Worm (Caenorhabditis elegans): ENCODE measurements around the gene glt-6.

The glt-6 gene

ce11 chrIV:7473159-7473649, 30.2 kb upstream of the glt-6 start, which contains the start of the genes plk-3 and F55G1.6:
Gene plk-3, minus strand, starts transcription at chrIV:7473209.
Gene F55G1.6, plus strand, starts transcription at chrIV:7473517.
- TF ChIP-seq ceh-8 (GFP tag; optimal IDR thresholded peaks at IDR 0.05) (no peak), mdl-1 (tag; optimal IDR thresholded peaks at IDR 0.05) (no peak), nhr-237 (tag; optimal IDR thresholded peaks at IDR 0.05) (no peak), fkh-10 (GFP tag; optimal IDR thresholded peaks at IDR 0.05) (no peak), Y116A8C.19 (tag; optimal IDR thresholded peaks at IDR 0.05; ENCODE audit: borderline replicate concordance) (no peak), F16B12.6 (tag; optimal IDR thresholded peaks at IDR 0.05) (no peak), ztf-11 (tag; optimal IDR thresholded peaks at IDR 0.05) (no peak), unc-30 (tag; optimal IDR thresholded peaks at IDR 0.05) (no peak), vab-15 (tag; optimal IDR thresholded peaks at IDR 0.05) (no peak), tbx-2 (tag; optimal IDR thresholded peaks at IDR 0.05) (no peak), nhr-90 (tag; optimal IDR thresholded peaks at IDR 0.05; ENCODE audit: poor library complexity) (no peak), zag-1 (tag; optimal IDR thresholded peaks at IDR 0.05) (no peak), lir-3 (tag; optimal IDR thresholded peaks at IDR 0.05; ENCODE audit: poor library complexity) (no peak), aly-2 (tag; optimal IDR thresholded peaks at IDR 0.05) (no peak), irx-1 (tag; optimal IDR thresholded peaks at IDR 0.05) (no peak), xbp-1 (tag; optimal IDR thresholded peaks at IDR 0.05) (no peak), aha-1 (tag; optimal IDR thresholded peaks at IDR 0.05) (no peak), efl-3 (GFP tag; optimal IDR thresholded peaks at IDR 0.05) (no peak)

- TF ChIP-seq nhr-47 (tag; optimal IDR thresholded peaks at IDR 0.05) (no peak), efl-1 (optimal IDR thresholded peaks at IDR 0.05) (no peak), efl-1 (GFP tag; optimal IDR thresholded peaks at IDR 0.05 in 1 of 2) (peak in 1 of 2 experiments; percentile 62)
Measured at ce11 chrIV:7474826-7475225, 28.6 kb upstream of the glt-6 start, which contains the start of gene slc-25A18.2. Gene slc-25A18.2, plus strand, starts transcription at chrIV:7475041.

DNA sequence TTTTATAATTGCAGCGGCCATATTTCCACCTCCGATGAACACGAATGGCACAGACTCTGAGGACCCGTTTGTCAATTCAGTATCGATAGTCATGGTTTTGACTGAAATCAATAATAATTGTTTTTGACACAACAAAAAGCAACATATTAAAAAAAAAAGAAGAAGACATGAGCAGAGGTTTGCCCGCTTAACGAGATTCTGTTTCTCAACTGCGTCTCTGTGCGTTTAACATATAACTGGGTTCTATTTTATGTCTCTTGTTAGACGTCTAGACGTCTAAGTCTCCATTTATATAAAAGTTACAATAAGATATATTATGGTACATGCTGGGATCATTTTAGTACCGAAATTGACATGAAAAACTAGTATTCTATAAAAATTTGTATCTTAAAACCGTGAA, 26.2 kb upstream of the glt-6 start, which contains the start of gene pycr-4:
pycr-4 (minus strand) TSS at position 101 of the 400 bp plus-strand sequence.
- TF ChIP-seq dpl-1 (GFP tag; optimal IDR thresholded peaks at IDR 0.05): peak in 1 of 3 experiments; percentile 14
- TF ChIP-seq tbx-2 (tag; optimal IDR thresholded peaks at IDR 0.05): no peak
- peak; percentile 42 to 44 for TF ChIP-seq efl-1 (optimal IDR thresholded peaks at IDR 0.05)
- peak in 1 of 2 experiments; percentile 72 for TF ChIP-seq efl-1 (GFP tag; optimal IDR thresholded peaks at IDR 0.05 in 1 of 2)
- TF ChIP-seq lin-35 (GFP tag; optimal IDR thresholded peaks at IDR 0.05): peak in 1 of 2 experiments; percentile 15

DNA sequence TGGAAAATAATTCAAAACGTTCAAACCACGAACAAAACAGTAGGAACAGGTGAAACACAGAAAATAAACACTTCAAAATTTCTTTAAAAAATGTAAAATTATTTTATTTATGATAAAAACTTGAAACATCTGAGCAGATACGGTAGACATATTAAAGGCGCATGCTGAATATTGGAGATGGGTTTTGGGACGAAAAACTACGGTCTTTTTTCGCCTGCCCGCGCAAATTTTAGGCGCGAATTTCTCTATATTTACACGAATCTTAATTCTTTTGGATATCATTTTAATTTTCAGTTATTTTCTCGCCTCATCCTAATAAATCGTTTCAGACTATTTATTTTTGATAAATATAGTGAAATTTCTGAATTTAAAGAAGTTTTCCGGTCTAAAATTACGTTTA, 25.7 kb upstream of the glt-6 start:
- no peak for TF ChIP-seq tlp-1 (tag; optimal IDR thresholded peaks at IDR 0.05)
- no peak for TF ChIP-seq dpl-1 (GFP tag; optimal IDR thresholded peaks at IDR 0.05)
- TF ChIP-seq unc-86 (tag; optimal IDR thresholded peaks at IDR 0.05): no peak
- TF ChIP-seq tbx-2 (tag; optimal IDR thresholded peaks at IDR 0.05): no peak
- TF ChIP-seq ces-1 (GFP tag; optimal IDR thresholded peaks at IDR 0.05): no peak
- no peak for TF ChIP-seq hlh-4 (tag; optimal IDR thresholded peaks at IDR 0.05)
- no peak for TF ChIP-seq unc-130 (tag; optimal IDR thresholded peaks at IDR 0.05)
- no peak for TF ChIP-seq fkh-10 (GFP tag; optimal IDR thresholded peaks at IDR 0.05)
- no peak for TF ChIP-seq pqm-1 (tag; optimal IDR thresholded peaks at IDR 0.05)
- no peak for TF ChIP-seq nhr-76 (tag; optimal IDR thresholded peaks at IDR 0.05)
- TF ChIP-seq fkh-8 (tag; optimal IDR thresholded peaks at IDR 0.05): no peak
- TF ChIP-seq C16A3.4 (tag; optimal IDR thresholded peaks at IDR 0.05): no peak
- TF ChIP-seq blmp-1 (tag; optimal IDR thresholded peaks at IDR 0.05): no peak
- TF ChIP-seq vab-15 (tag; optimal IDR thresholded peaks at IDR 0.05): no peak
- no peak for TF ChIP-seq unc-30 (tag; optimal IDR thresholded peaks at IDR 0.05)
- no peak for TF ChIP-seq nhr-11 (tag; optimal IDR thresholded peaks at IDR 0.05)
- TF ChIP-seq sup-37 (GFP tag; optimal IDR thresholded peaks at IDR 0.05): no peak
- no peak for TF ChIP-seq unc-62 (GFP tag; optimal IDR thresholded peaks at IDR 0.05)
- TF ChIP-seq nhr-20 (tag; optimal IDR thresholded peaks at IDR 0.05): no peak
- TF ChIP-seq egl-13 (tag; optimal IDR thresholded peaks at IDR 0.05): no peak
